Fruit fly (Drosophila melanogaster): ENCODE results near the gene Myb.

Gene Myb

DNA sequence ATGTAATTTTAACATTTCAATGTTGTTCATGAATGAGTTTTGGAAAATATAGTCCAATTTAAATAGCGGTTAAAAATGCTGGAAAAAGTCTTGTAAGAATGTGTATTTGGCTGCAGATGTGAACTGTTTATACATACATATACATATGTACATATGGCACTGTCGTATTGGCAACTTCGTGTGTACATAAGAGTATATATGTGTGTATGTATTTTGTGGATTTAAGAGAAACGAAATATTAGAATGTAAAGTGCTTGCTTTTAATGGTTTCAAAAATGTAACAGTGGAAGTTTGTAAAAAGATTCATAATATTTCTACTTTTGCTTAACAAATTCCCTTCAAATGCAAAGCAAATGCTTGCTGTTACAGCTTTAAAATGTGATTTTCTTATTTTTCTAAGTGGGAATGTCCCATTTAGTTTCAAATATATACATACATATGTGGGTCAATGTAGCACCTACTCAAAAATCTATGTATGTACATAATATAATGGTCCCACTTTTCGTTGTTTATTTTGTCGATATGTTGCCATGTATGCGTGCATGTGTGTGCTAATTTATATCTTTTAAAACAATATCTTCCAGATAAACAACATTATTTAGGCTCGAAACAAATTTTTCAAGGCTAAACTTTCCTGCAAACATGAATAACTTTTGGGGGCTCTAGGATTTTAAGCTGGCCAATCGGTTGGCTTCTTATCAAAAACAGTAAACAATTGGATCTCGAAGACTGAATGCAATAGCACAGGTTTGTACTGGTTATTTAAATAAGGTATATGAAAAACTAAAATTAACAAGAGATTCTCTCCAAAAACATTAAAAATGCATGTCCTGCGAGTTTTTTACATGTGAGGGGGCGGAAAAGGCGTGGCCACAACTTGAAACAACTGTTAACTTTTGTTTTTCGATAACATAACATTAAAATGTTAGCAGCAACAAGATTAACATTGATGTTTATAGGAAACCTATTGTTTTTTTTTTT lies 13.4 kb upstream of the Myb start (continued):
- no peak for TF ChIP-seq CG34224 (GFP tag; IDR thresholded peaks at IDR 0.05; ENCODE audit: partially characterized antibody)
- peak; percentile 16 for TF ChIP-seq gro (GFP tag; optimal IDR thresholded peaks at IDR 0.05)
- TF ChIP-seq Dip2 (GFP tag; IDR thresholded peaks at IDR 0.05) = no peak
- peak; percentile 68 for TF ChIP-seq CG12219 (GFP tag; optimal IDR thresholded peaks at IDR 0.05)
- TF ChIP-seq dimm (GFP tag; IDR thresholded peaks at IDR 0.05) = no peak
- no peak for TF ChIP-seq MESR4 (GFP tag; optimal IDR thresholded peaks at IDR 0.05)
- TF ChIP-seq NFAT (GFP tag; IDR thresholded peaks at IDR 0.05) = peak; percentile 31; the same call in 1 of the 2 replicates
- no peak for TF ChIP-seq Taf1 (GFP tag; IDR thresholded peaks at IDR 0.05)
- TF ChIP-seq CG6689 (GFP tag; IDR thresholded peaks at IDR 0.05) = no peak
- no peak for TF ChIP-seq Hsf (GFP tag; optimal IDR thresholded peaks at IDR 0.05)
- TF ChIP-seq ftz-f1 (GFP tag; optimal IDR thresholded peaks at IDR 0.05) = no peak
- TF ChIP-seq CG3726 (GFP tag; IDR thresholded peaks at IDR 0.05) = no peak
- TF ChIP-seq CG11093 (GFP tag; IDR thresholded peaks at IDR 0.05) = no peak
- peak in 1 of 2 experiments; percentile 84 for TF ChIP-seq insv (GFP tag; optimal IDR thresholded peaks at IDR 0.05)
- no peak for TF ChIP-seq Trl (optimal IDR thresholded peaks at IDR 0.05)
- peak; percentile 50 for TF ChIP-seq Trl (GFP tag; optimal IDR thresholded peaks at IDR 0.05)
- TF ChIP-seq CG10543 (GFP tag; optimal IDR thresholded peaks at IDR 0.05) = no peak
- no peak for TF ChIP-seq ci (GFP tag; IDR thresholded peaks at IDR 0.05)
- TF ChIP-seq cas (GFP tag; IDR thresholded peaks at IDR 0.05) = no peak
- TF ChIP-seq Oaz (GFP tag; IDR thresholded peaks at IDR 0.05) = no peak
- TF ChIP-seq Spps (tag; optimal IDR thresholded peaks at IDR 0.05) = no peak
- no peak for TF ChIP-seq br (optimal IDR thresholded peaks at IDR 0.05)
- TF ChIP-seq CG4854 (GFP tag; optimal IDR thresholded peaks at IDR 0.05) = peak; percentile 50
- TF ChIP-seq peb (GFP tag; IDR thresholded peaks at IDR 0.05) = no peak
- no peak for TF ChIP-seq CG11456 (GFP tag; IDR thresholded peaks at IDR 0.05)
- TF ChIP-seq Xrp1 (GFP tag; IDR thresholded peaks at IDR 0.05) = peak; percentile 38; the same call in 1 of the 2 replicates
- TF ChIP-seq knrl (GFP tag; IDR thresholded peaks at IDR 0.05; ENCODE audit: partially characterized antibody) = no peak
- peak; percentile 43 for TF ChIP-seq CHES-1-like (GFP tag; optimal IDR thresholded peaks at IDR 0.05)
- TF ChIP-seq CG1647 (GFP tag; optimal IDR thresholded peaks at IDR 0.05) = peak; percentile 41
- TF ChIP-seq seq (GFP tag; IDR thresholded peaks at IDR 0.05) = peak; percentile 69; the same call in 1 of the 2 replicates
- peak; percentile 28 for TF ChIP-seq CG14710 (tag; optimal IDR thresholded peaks at IDR 0.05)
- no peak for TF ChIP-seq Ets97D (GFP tag; optimal IDR thresholded peaks at IDR 0.05)
- no peak for TF ChIP-seq CG11723 (GFP tag; optimal IDR thresholded peaks at IDR 0.05)
- no peak for TF ChIP-seq p53 (GFP tag; optimal IDR thresholded peaks at IDR 0.05)
- no peak; the same call in 2 of the 3 replicates for TF ChIP-seq CG17361 (GFP tag; IDR thresholded peaks at IDR 0.05)
- no peak for TF ChIP-seq prd (optimal IDR thresholded peaks at IDR 0.05)
- 0 out of 3 replicates have a peak, but pooled peaks have one; percentile 20 for TF ChIP-seq prd (GFP tag; IDR thresholded peaks at IDR 0.05)
- peak; percentile 53 for TF ChIP-seq CG2202 (tag; optimal IDR thresholded peaks at IDR 0.05)
- no peak for TF ChIP-seq Lpt (GFP tag; optimal IDR thresholded peaks at IDR 0.05)
- TF ChIP-seq disco-r (GFP tag; optimal IDR thresholded peaks at IDR 0.05) = peak; percentile 27
- no peak for TF ChIP-seq slou (GFP tag; optimal IDR thresholded peaks at IDR 0.05)
- TF ChIP-seq pan (optimal IDR thresholded peaks at IDR 0.05) = no peak
- peak in 1 of 2 experiments; percentile 23 for TF ChIP-seq pan (GFP tag; optimal IDR thresholded peaks at IDR 0.05 in 1 of 2, IDR thresholded peaks at IDR 0.05 in 1 of 2)
- TF ChIP-seq chn (GFP tag; optimal IDR thresholded peaks at IDR 0.05) = no peak
- TF ChIP-seq E2f2 (GFP tag; IDR thresholded peaks at IDR 0.05) = peak; percentile 43; the same call in 1 of the 2 replicates
- TF ChIP-seq Mrtf (GFP tag; IDR thresholded peaks at IDR 0.05) = no peak
- peak; percentile 53; the same call in 1 of the 3 replicates for TF ChIP-seq Dbx (GFP tag; IDR thresholded peaks at IDR 0.05)
- TF ChIP-seq CG17568 (GFP tag; optimal IDR thresholded peaks at IDR 0.05) = no peak
- TF ChIP-seq pho (GFP tag; optimal IDR thresholded peaks at IDR 0.05) = peak; percentile 38
- peak; percentile 53 for TF ChIP-seq cg (GFP tag; optimal IDR thresholded peaks at IDR 0.05)
- TF ChIP-seq fu2 (GFP tag; optimal IDR thresholded peaks at IDR 0.05) = no peak
